Fruit fly (Drosophila melanogaster): ENCODE measurements around the gene RpS5a.
A peak's percentile ranks its signal among the peaks of the same experiment; 100 is the strongest.

RpS5a gene

DNA sequence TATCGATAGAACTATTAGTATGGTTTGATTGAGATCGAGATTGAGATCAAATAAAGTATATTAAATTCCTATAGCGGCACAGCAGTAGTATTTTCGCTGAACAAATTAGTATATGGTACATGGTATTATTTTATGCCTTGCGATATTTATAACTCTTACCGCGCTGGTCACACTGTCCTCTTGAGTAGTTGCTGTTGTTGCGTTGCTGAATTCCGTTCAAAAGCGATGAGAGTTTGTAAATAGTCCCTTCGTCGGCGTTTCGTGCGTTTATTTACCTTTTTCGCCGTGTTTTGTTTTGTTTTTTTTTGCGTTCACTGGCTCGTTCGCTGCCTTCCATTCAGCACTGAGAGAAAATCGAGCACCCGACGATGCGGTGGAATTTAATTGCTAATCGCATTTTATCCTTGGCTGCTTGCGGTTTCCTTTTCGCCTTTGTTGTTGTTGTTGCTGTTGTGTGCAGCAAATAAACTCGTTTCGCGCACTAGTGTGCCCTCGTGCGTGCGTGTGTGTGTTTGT, 40.6 kb downstream of the RpS5a start, which contains the start of gene CG5004:
CG5004 (plus strand) TSS at position 182 of the 516 bp plus-strand sequence.
- TF ChIP-seq grn (GFP tag; optimal IDR thresholded peaks at IDR 0.05) (peak; percentile 76), chinmo (GFP tag; IDR thresholded peaks at IDR 0.05; ENCODE audit: partially characterized antibody) (0 out of 4 replicates have a peak, but pooled peaks have one; percentile 66), HmgZ (tag; optimal IDR thresholded peaks at IDR 0.05) (peak; percentile 45), kni (GFP tag; optimal IDR thresholded peaks at IDR 0.05) (peak; percentile 3), CrebB (tag; optimal IDR thresholded peaks at IDR 0.05) (no peak), sqz (GFP tag; optimal IDR thresholded peaks at IDR 0.05) (peak; percentile 5), CG33557 (GFP tag; optimal IDR thresholded peaks at IDR 0.05) (peak; percentile 2), CHES-1-like (GFP tag; optimal IDR thresholded peaks at IDR 0.05) (peak; percentile 49), exex (tag; optimal IDR thresholded peaks at IDR 0.05) (no peak), tin (GFP tag; optimal IDR thresholded peaks at IDR 0.05) (no peak), CG1603 (tag; optimal IDR thresholded peaks at IDR 0.05) (peak; percentile 48), gfzf (GFP tag; optimal IDR thresholded peaks at IDR 0.05) (peak; percentile 77), cg (GFP tag; optimal IDR thresholded peaks at IDR 0.05) (peak; percentile 70), zen2 (GFP tag; IDR thresholded peaks at IDR 0.05; ENCODE audit: partially characterized antibody) (no peak), vnd (GFP tag; IDR thresholded peaks at IDR 0.05; ENCODE audit: partially characterized antibody) (0 out of 3 replicates have a peak, but pooled peaks have one; percentile 25), CG4282 (GFP tag; optimal IDR thresholded peaks at IDR 0.05) (no peak), dm (GFP tag; optimal IDR thresholded peaks at IDR 0.05) (no peak), bsh (GFP tag; optimal IDR thresholded peaks at IDR 0.05) (no peak), knrl (GFP tag; IDR thresholded peaks at IDR 0.05; ENCODE audit: partially characterized antibody) (peak; percentile 38; the same call in 1 of the 3 replicates), her (GFP tag; optimal IDR thresholded peaks at IDR 0.05) (peak; percentile 21), nerfin-2 (GFP tag; IDR thresholded peaks at IDR 0.05; ENCODE audit: partially characterized antibody) (no peak), stwl (tag; optimal IDR thresholded peaks at IDR 0.05) (peak; percentile 83), oc (tag; optimal IDR thresholded peaks at IDR 0.05) (peak; percentile 18), ewg (GFP tag; optimal IDR thresholded peaks at IDR 0.05) (no peak), CG4820 (GFP tag; optimal IDR thresholded peaks at IDR 0.05) (no peak), Deaf1 (tag; optimal IDR thresholded peaks at IDR 0.05) (no peak), CG2116 (GFP tag; optimal IDR thresholded peaks at IDR 0.05) (peak; percentile 2), ftz-f1 (GFP tag; optimal IDR thresholded peaks at IDR 0.05) (peak; percentile 39), ato (GFP tag; IDR thresholded peaks at IDR 0.05; ENCODE audit: partially characterized antibody) (peak; percentile 49; the same call in 1 of the 2 replicates), caup (GFP tag; optimal IDR thresholded peaks at IDR 0.05; ENCODE audit: severe bottlenecking) (peak; percentile 6), BtbVII (GFP tag; optimal IDR thresholded peaks at IDR 0.05) (peak; percentile 14), CG16863 (GFP tag; optimal IDR thresholded peaks at IDR 0.05) (no peak), Lhr (GFP tag; optimal IDR thresholded peaks at IDR 0.05) (peak; percentile 51), CG6791 (GFP tag; IDR thresholded peaks at IDR 0.05; ENCODE audit: partially characterized antibody) (0 out of 3 replicates have a peak, but pooled peaks have one; percentile 8), pan (optimal IDR thresholded peaks at IDR 0.05) (no peak), pan (GFP tag; optimal IDR thresholded peaks at IDR 0.05 in 1 of 2, IDR thresholded peaks at IDR 0.05 in 1 of 2) (no peak), usp (GFP tag; optimal IDR thresholded peaks at IDR 0.05) (no peak), CG7357 (GFP tag; IDR thresholded peaks at IDR 0.05) (no peak), stc (GFP tag; IDR thresholded peaks at IDR 0.05) (peak; percentile 39; the same call in 1 of the 2 replicates), hb (GFP tag; IDR thresholded peaks at IDR 0.05; ENCODE audit: partially characterized antibody) (peak; percentile 29; the same call in 2 of the 3 replicates), aop (GFP tag; IDR thresholded peaks at IDR 0.05) (no peak), CG16813 (GFP tag; IDR thresholded peaks at IDR 0.05; ENCODE audit: partially characterized antibody) (peak; percentile 55), Rfx (GFP tag; IDR thresholded peaks at IDR 0.05) (0 out of 2 replicates have a peak, but pooled peaks have one; percentile 8), CG3995 (GFP tag; optimal IDR thresholded peaks at IDR 0.05) (no peak), CG11723 (GFP tag; optimal IDR thresholded peaks at IDR 0.05) (peak; percentile 2), CG34224 (GFP tag; IDR thresholded peaks at IDR 0.05; ENCODE audit: partially characterized antibody) (peak; percentile 44; the same call in 1 of the 3 replicates), en (GFP tag; optimal IDR thresholded peaks at IDR 0.05) (no peak), inv (GFP tag; IDR thresholded peaks at IDR 0.05; ENCODE audit: partially characterized antibody) (peak; percentile 35; the same call in 1 of the 2 replicates)

All from whole organism, embryonic.